Worm (Caenorhabditis elegans) whole organism, L2 larva: Measurements from ENCODE around the gene spp-4.

ENCODE experiments used
- C34F6.9 ChIP-seq: fragments of 150-350 bp; optimal IDR thresholded peaks from 2 replicates; lab custom pipeline; 2014; ENCODE audit warnings: missing biosample characterization, missing genetic modification characterization
- F13H6.1 ChIP-seq: sonication (generic microtip); optimal IDR thresholded peaks from 2 replicates; lab custom pipeline; 2016; ENCODE audit warnings: missing genetic modification characterization, missing compliant biosample characterization
- R02D3.7 ChIP-seq: fragments of 150-350 bp; optimal IDR thresholded peaks from 2 replicates; lab custom pipeline; 2014; ENCODE audit warnings: missing biosample characterization, missing genetic modification characterization
- Y55F3AM.14 ChIP-seq: fragments of 200-800 bp; sonication (Bioruptor generic); optimal IDR thresholded peaks from 2 replicates; lab custom pipeline; 2018; ENCODE audit warnings: mild to moderate bottlenecking, missing genetic modification characterization, missing compliant biosample characterization
- alr-1 ChIP-seq: fragments of 150-350 bp; optimal IDR thresholded peaks from 2 replicates; lab custom pipeline; 2014; ENCODE audit warnings: missing biosample characterization, missing genetic modification characterization
- aly-2 ChIP-seq: fragments of 150-350 bp; optimal IDR thresholded peaks from 2 replicates; lab custom pipeline; 2014; ENCODE audit warnings: missing biosample characterization, missing genetic modification characterization
- ama-1 ChIP-seq: fragments of 150-350 bp; optimal IDR thresholded peaks from 2 replicates; lab custom pipeline; 2018; ENCODE audit warnings: inconsistent platforms
- ceh-16 ChIP-seq: fragments of 150-350 bp; optimal IDR thresholded peaks from 2 replicates; lab custom pipeline; 2014; ENCODE audit warnings: missing biosample characterization, missing genetic modification characterization
- ceh-82 ChIP-seq: fragments of 150-350 bp; optimal IDR thresholded peaks from 2 replicates; lab custom pipeline; 2014; ENCODE audit warnings: missing biosample characterization, missing genetic modification characterization
- crh-2 ChIP-seq: sonication (generic microtip); optimal IDR thresholded peaks from 2 replicates; lab custom pipeline; 2017; ENCODE audit warnings: missing biosample characterization, missing genetic modification characterization
- dmd-4 ChIP-seq: sonication (generic microtip); optimal IDR thresholded peaks from 2 replicates; lab custom pipeline; 2017; ENCODE audit warnings: missing biosample characterization, missing genetic modification characterization
- egl-27 ChIP-seq: sonication (generic microtip); optimal IDR thresholded peaks from 3 replicates; lab custom pipeline; 2017; ENCODE audit warnings: missing biosample characterization, missing genetic modification reagents, missing genetic modification characterization
- elt-1 ChIP-seq: fragments of 150-350 bp; optimal IDR thresholded peaks from 2 replicates; lab custom pipeline; 2014; ENCODE audit warnings: missing biosample characterization, missing genetic modification characterization
- elt-3 ChIP-seq: sonication (generic microtip); optimal IDR thresholded peaks from 2 replicates; lab custom pipeline; 2017; ENCODE audit warnings: missing biosample characterization, missing genetic modification characterization
- fos-1 ChIP-seq: fragments of 150-350 bp; optimal IDR thresholded peaks from 2 replicates; lab custom pipeline; 2014; ENCODE audit warnings: missing biosample characterization, missing genetic modification characterization
- gmeb-1 ChIP-seq: fragments of 150-350 bp; optimal IDR thresholded peaks from 2 replicates; lab custom pipeline; 2014; ENCODE audit warnings: missing biosample characterization, missing genetic modification characterization
- lin-11 ChIP-seq: fragments of 150-350 bp; sonication (generic microtip); optimal IDR thresholded peaks from 2 replicates; lab custom pipeline; 2014; ENCODE audit warnings: missing biosample characterization, missing genetic modification characterization, inconsistent platforms, mixed read lengths
- lin-39 ChIP-seq: fragments of 150-350 bp; optimal IDR thresholded peaks from 2 replicates; lab custom pipeline; 2014; ENCODE audit warnings: missing biosample characterization, missing genetic modification reagents, missing genetic modification characterization
- lsy-2 ChIP-seq, 2 experiments: fragments of 150-350 bp in 1 of 2; sonication (generic microtip) in 1 of 2; optimal IDR thresholded peaks; 2 replicates each; lab custom pipeline; 2014 to 2017; ENCODE audit warnings: missing biosample characterization in 2 of 2, missing genetic modification characterization in 2 of 2
- mab-5 ChIP-seq: fragments of 150-350 bp; optimal IDR thresholded peaks from 2 replicates; lab custom pipeline; 2014; ENCODE audit warnings: missing biosample characterization, missing genetic modification characterization
- mbf-1 ChIP-seq: sonication (generic microtip); optimal IDR thresholded peaks from 2 replicates; lab custom pipeline; 2017; ENCODE audit warnings: missing biosample characterization, missing genetic modification characterization
- mdl-1 ChIP-seq, 2 experiments: fragments of 150-350 bp in 1 of 2; sonication (generic microtip) in 1 of 2; optimal IDR thresholded peaks; 2 replicates each; lab custom pipeline; 2017; ENCODE audit warnings: missing biosample characterization in 2 of 2, missing genetic modification characterization in 2 of 2
- nhr-10 ChIP-seq: sonication (generic microtip); optimal IDR thresholded peaks from 2 replicates; lab custom pipeline; 2017; ENCODE audit warnings: missing biosample characterization, missing genetic modification characterization
- nhr-12 ChIP-seq: fragments of 150-350 bp; optimal IDR thresholded peaks from 2 replicates; lab custom pipeline; 2014; ENCODE audit warnings: missing biosample characterization, missing genetic modification characterization
- nhr-129 ChIP-seq: fragments of 150-350 bp; optimal IDR thresholded peaks from 2 replicates; lab custom pipeline; 2014; ENCODE audit warnings: missing biosample characterization, missing genetic modification characterization
- nhr-21 ChIP-seq: fragments of 150-350 bp; optimal IDR thresholded peaks from 2 replicates; lab custom pipeline; 2014; ENCODE audit warnings: missing biosample characterization, missing genetic modification characterization
- nhr-23 ChIP-seq: fragments of 150-350 bp; optimal IDR thresholded peaks from 2 replicates; lab custom pipeline; 2014; ENCODE audit warnings: missing biosample characterization, missing genetic modification reagents, missing genetic modification characterization
- nhr-25 ChIP-seq: fragments of 150-350 bp; sonication (generic microtip); optimal IDR thresholded peaks from 3 replicates; lab custom pipeline; 2014; ENCODE audit warnings: missing biosample characterization, missing genetic modification characterization
- nhr-6 ChIP-seq: fragments of 150-350 bp; optimal IDR thresholded peaks from 2 replicates; lab custom pipeline; 2014; ENCODE audit warnings: missing biosample characterization, missing genetic modification characterization
- sem-4 ChIP-seq: fragments of 150-350 bp; optimal IDR thresholded peaks from 2 replicates; lab custom pipeline; 2014; ENCODE audit warnings: missing biosample characterization, missing genetic modification reagents, missing genetic modification characterization
- skn-1 ChIP-seq: sonication (generic microtip); optimal IDR thresholded peaks from 2 replicates; lab custom pipeline; 2017; ENCODE audit warnings: missing biosample characterization, missing genetic modification characterization
- sma-3 ChIP-seq: sonication (generic microtip); optimal IDR thresholded peaks from 2 replicates; lab custom pipeline; 2016; ENCODE audit warnings: missing genetic modification reagents, missing genetic modification characterization, missing compliant biosample characterization
- sma-9 ChIP-seq, 2 experiments: fragments of 150-350 bp in 1 of 2; sonication (generic microtip) in 1 of 2; optimal IDR thresholded peaks; 2 replicates each; lab custom pipeline; 2014 to 2016; ENCODE audit warnings: missing genetic modification characterization in 2 of 2, mild to moderate bottlenecking in 1 of 2, missing biosample characterization in 1 of 2, missing compliant biosample characterization in 1 of 2, missing genetic modification reagents in 1 of 2, moderate library complexity in 1 of 2
- snpc-4 ChIP-seq: fragments of 150-350 bp; optimal IDR thresholded peaks from 2 replicates; lab custom pipeline; 2014; ENCODE audit warnings: missing biosample characterization, missing genetic modification characterization
- unc-39 ChIP-seq: fragments of 150-350 bp; optimal IDR thresholded peaks from 2 replicates; lab custom pipeline; 2014; ENCODE audit warnings: missing biosample characterization, missing genetic modification characterization
- unc-55 ChIP-seq: fragments of 150-350 bp; sonication (generic microtip); optimal IDR thresholded peaks from 3 replicates; lab custom pipeline; 2014; ENCODE audit warnings: missing biosample characterization, missing genetic modification reagents, missing genetic modification characterization
- unc-62 ChIP-seq: fragments of 150-350 bp; optimal IDR thresholded peaks from 2 replicates; lab custom pipeline; 2014; ENCODE audit warnings: missing biosample characterization, missing genetic modification reagents, missing genetic modification characterization
- zag-1 ChIP-seq: fragments of 150-350 bp; optimal IDR thresholded peaks from 2 replicates; lab custom pipeline; 2014; ENCODE audit warnings: missing biosample characterization, missing genetic modification characterization
- ztf-1 ChIP-seq: fragments of 200-800 bp; sonication (Bioruptor generic); conservative IDR thresholded peaks from 2 replicates; pipeline ENCODE4 v1.3.6; 2022; ENCODE audit warnings: missing genetic modification characterization, missing compliant biosample characterization
- ztf-4 ChIP-seq: fragments of 150-350 bp; optimal IDR thresholded peaks from 2 replicates; lab custom pipeline; 2014; ENCODE audit warnings: missing biosample characterization, missing genetic modification characterization

spp-4 gene

ce11 chrX:7316485-7317391 is 1.8 kb downstream of the spp-4 start, which contains the start of the genes spp-2 and spp-6 (continued):
- TF ChIP-seq nhr-21 (tag; lab: Kevin White, UChicago) (no peak), sem-4 (tag; lab: Kevin White, UChicago) (no peak), mab-5 (tag; lab: Kevin White, UChicago) (no peak), nhr-25 (tag; lab: Kevin White, UChicago) (no peak), aly-2 (tag; lab: Kevin White, UChicago) (no peak), alr-1 (tag; lab: Kevin White, UChicago) (no peak), zag-1 (tag; lab: Kevin White, UChicago) (no peak), mdl-1 (tag; optimal IDR thresholded peaks at IDR 0.05; lab: Kevin White, UChicago) (no peak), gmeb-1 (tag; lab: Kevin White, UChicago) (peak; percentile 10), F13H6.1 (no peak), lin-39 (tag; lab: Kevin White, UChicago) (no peak), elt-1 (tag; lab: Kevin White, UChicago) (no peak), unc-62 (no peak), ama-1 (lab: Kevin White, UChicago) (peak; percentile 60), nhr-23 (tag; lab: Kevin White, UChicago) (no peak), fos-1 (peak; percentile 53), sma-3 (GFP tag; lab: Kevin White, UChicago) (no peak), Y55F3AM.14 (GFP tag; lab: Kevin White, UChicago) (no peak), unc-39 (no peak), skn-1 (tag; lab: Kevin White, UChicago) (peak; percentile 61), mbf-1 (tag; lab: Kevin White, UChicago) (no peak), ceh-16 (tag; lab: Kevin White, UChicago) (no peak), elt-3 (tag; lab: Kevin White, UChicago) (no peak)

- TF ChIP-seq F13H6.1 (peak; percentile 38), elt-1 (tag; lab: Kevin White, UChicago) (no peak), nhr-23 (tag; lab: Kevin White, UChicago) (no peak), unc-55 (GFP tag; lab: Kevin White, UChicago) (no peak), snpc-4 (tag; lab: Kevin White, UChicago) (no peak), crh-2 (peak; percentile 43), ztf-4 (tag; lab: Kevin White, UChicago) (no peak), ztf-1 (GFP tag; lab: Robert Waterston, UW) (no peak), lsy-2 (tag; optimal IDR thresholded peaks at IDR 0.05; lab: Kevin White, UChicago) (peak in 1 of 2 experiments; percentile 18), sma-3 (GFP tag; lab: Kevin White, UChicago) (peak; percentile 7), gmeb-1 (tag; lab: Kevin White, UChicago) (peak; percentile 57), mdl-1 (tag; optimal IDR thresholded peaks at IDR 0.05; lab: Kevin White, UChicago) (peak in 1 of 2 experiments; percentile 3), nhr-10 (tag; lab: Kevin White, UChicago) (no peak), ceh-82 (no peak), nhr-25 (tag; lab: Kevin White, UChicago) (no peak), fos-1 (peak; percentile 95), sma-9 (GFP tag; optimal IDR thresholded peaks at IDR 0.05; lab: Kevin White, UChicago) (peak; percentile 64), sma-9 (tag; optimal IDR thresholded peaks at IDR 0.05; lab: Kevin White, UChicago) (no peak), nhr-12 (tag; lab: Kevin White, UChicago) (no peak), skn-1 (tag; lab: Kevin White, UChicago) (peak; percentile 89), lin-11 (tag; lab: Kevin White, UChicago) (no peak)
Measured at ce11 chrX:7315329-7315728, 3.2 kb downstream of the spp-4 start, which contains the start of gene spp-3. spp-3 (minus strand) TSS chrX:7315353.

ce11 chrX:7314564-7314963 is 4.0 kb downstream of the spp-4 start:
- TF ChIP-seq fos-1 (peak; percentile 34), nhr-6 (no peak), crh-2 (peak; percentile 29)

- TF ChIP-seq nhr-25 (tag; lab: Kevin White, UChicago) (no peak), C34F6.9 (tag; lab: Kevin White, UChicago) (no peak), nhr-23 (tag; lab: Kevin White, UChicago) (no peak), mdl-1 (tag; optimal IDR thresholded peaks at IDR 0.05; lab: Kevin White, UChicago) (no peak), alr-1 (tag; lab: Kevin White, UChicago) (no peak), dmd-4 (tag; lab: Kevin White, UChicago) (no peak), unc-55 (GFP tag; lab: Kevin White, UChicago) (no peak), ztf-1 (GFP tag; lab: Robert Waterston, UW) (no peak), ama-1 (lab: Kevin White, UChicago) (no peak), unc-39 (no peak), egl-27 (tag; lab: Kevin White, UChicago) (no peak), nhr-129 (tag; lab: Kevin White, UChicago) (no peak), ceh-82 (no peak), R02D3.7 (tag; lab: Kevin White, UChicago) (no peak), fos-1 (no peak), nhr-12 (tag; lab: Kevin White, UChicago) (no peak), gmeb-1 (tag; lab: Kevin White, UChicago) (no peak)
Measured at ce11 chrX:7313236-7313635, 5.3 kb downstream of the spp-4 start.
